Worm (Caenorhabditis elegans) whole organism, late embryonic: ENCODE results near the gene dhs-7.

Experiments
- F13H6.1 ChIP-seq: sonication (generic microtip); optimal IDR thresholded peaks from 2 replicates; lab custom pipeline; 2016; ENCODE audit warnings: missing genetic modification characterization, missing compliant biosample characterization
- ama-1 ChIP-seq: fragments of 150-350 bp; optimal IDR thresholded peaks from 2 replicates; lab custom pipeline; 2014
- dmd-4 ChIP-seq: sonication (generic microtip); optimal IDR thresholded peaks from 2 replicates; lab custom pipeline; 2016; ENCODE audit warnings: borderline replicate concordance, missing genetic modification characterization, missing compliant biosample characterization
- fkh-10 ChIP-seq: fragments of 150-350 bp; optimal IDR thresholded peaks from 2 replicates; lab custom pipeline; 2014; ENCODE audit warnings: missing biosample characterization, missing genetic modification reagents, missing genetic modification characterization
- hlh-15 ChIP-seq: sonication (generic microtip); optimal IDR thresholded peaks from 2 replicates; lab custom pipeline; 2016; ENCODE audit warnings: missing genetic modification characterization, missing compliant biosample characterization
- hlh-30 ChIP-seq: sonication (generic microtip); optimal IDR thresholded peaks from 2 replicates; lab custom pipeline; 2017; ENCODE audit warnings: antibody characterized with exemption, missing genetic modification characterization, missing compliant biosample characterization; ENCODE audit not compliant: insufficient read depth
- madf-2 ChIP-seq: sonication (generic microtip); optimal IDR thresholded peaks from 2 replicates; lab custom pipeline; 2017; ENCODE audit warnings: missing genetic modification characterization, missing compliant biosample characterization
- mec-3 ChIP-seq: sonication (generic microtip); optimal IDR thresholded peaks from 2 replicates; lab custom pipeline; 2016; ENCODE audit warnings: borderline replicate concordance, missing genetic modification characterization, missing compliant biosample characterization
- nhr-11 ChIP-seq: fragments of 150-350 bp; optimal IDR thresholded peaks from 2 replicates; lab custom pipeline; 2014; ENCODE audit warnings: missing biosample characterization, missing genetic modification characterization
- pag-3 ChIP-seq: sonication (generic microtip); optimal IDR thresholded peaks from 2 replicates; lab custom pipeline; 2016; ENCODE audit warnings: missing compliant biosample characterization, missing genetic modification characterization, borderline replicate concordance
- pha-4 ChIP-seq: fragments of 150-350 bp; optimal IDR thresholded peaks from 2 replicates; lab custom pipeline; 2018; ENCODE audit warnings: missing biosample characterization, missing genetic modification reagents, missing genetic modification characterization
- pqm-1 ChIP-seq: sonication (generic microtip); optimal IDR thresholded peaks from 2 replicates; lab custom pipeline; 2016; ENCODE audit warnings: missing genetic modification characterization, missing compliant biosample characterization
- tbx-2 ChIP-seq: sonication (generic microtip); optimal IDR thresholded peaks from 2 replicates; lab custom pipeline; 2016; ENCODE audit warnings: missing genetic modification characterization, missing compliant biosample characterization

DNA sequence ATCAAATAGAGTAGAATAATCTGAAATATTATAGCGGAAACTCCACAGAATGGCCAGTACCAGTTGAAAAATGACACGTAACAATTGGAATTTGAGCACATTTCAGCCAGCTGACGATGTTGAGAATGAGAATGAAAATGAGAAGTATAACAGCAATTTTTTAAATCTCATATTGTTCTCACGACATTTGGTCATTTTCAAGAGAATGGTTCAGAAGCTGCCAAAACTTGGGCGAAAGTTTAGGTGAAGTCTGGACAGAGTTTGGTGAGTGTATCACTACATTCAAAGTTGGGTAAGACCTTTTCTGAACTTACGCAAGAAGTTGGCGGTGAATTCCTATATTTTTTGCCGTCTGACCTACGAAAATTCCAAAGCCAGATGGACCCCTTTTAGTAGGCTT is 3.3 kb downstream of the dhs-7 start, which contains the start of gene srd-58:
- no peak for TF ChIP-seq dmd-4 (tag; lab: Kevin White, UChicago)
- TF ChIP-seq ama-1 (lab: Kevin White, UChicago): no peak
- TF ChIP-seq tbx-2 (tag; lab: Kevin White, UChicago): no peak
- no peak for TF ChIP-seq fkh-10 (GFP tag; lab: Kevin White, UChicago)
- no peak for TF ChIP-seq madf-2 (tag; lab: Kevin White, UChicago)
- TF ChIP-seq pag-3 (tag; lab: Kevin White, UChicago): no peak
- TF ChIP-seq pha-4 (tag; lab: Kevin White, UChicago): no peak
- no peak for TF ChIP-seq pqm-1 (tag; lab: Kevin White, UChicago)
- no peak for TF ChIP-seq mec-3 (tag; lab: Kevin White, UChicago)
- TF ChIP-seq F13H6.1 (tag; lab: Kevin White, UChicago): no peak
- no peak for TF ChIP-seq hlh-30 (tag; lab: Kevin White, UChicago)
- TF ChIP-seq nhr-11 (tag; lab: Kevin White, UChicago): no peak
- TF ChIP-seq hlh-15: no peak
